Worm (Caenorhabditis elegans): ENCODE data around the gene cid-1.

DNA sequence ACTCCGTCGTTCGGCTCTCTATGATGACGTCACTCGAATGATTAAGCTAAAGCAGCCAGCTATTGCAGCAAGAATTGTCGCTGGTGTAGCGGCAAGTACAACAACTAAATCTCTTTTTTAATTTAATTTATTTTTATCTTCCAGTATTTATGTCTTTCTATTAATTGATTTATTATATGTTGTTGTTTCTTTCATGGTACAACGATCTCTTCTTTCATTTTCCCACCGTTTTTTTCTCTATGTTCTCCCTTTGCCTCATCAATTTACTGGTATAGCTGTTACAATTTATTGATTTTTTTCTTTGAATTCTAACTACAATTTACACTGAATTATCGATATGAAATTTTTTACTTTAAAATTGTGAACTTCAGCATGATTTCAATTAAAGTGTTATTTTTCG is 22.0 kb downstream of the cid-1 start, which contains the start of gene moc-6:
- no peak for TF ChIP-seq cog-1 (tag; optimal IDR thresholded peaks at IDR 0.05)
- no peak for TF ChIP-seq klf-2 (GFP tag; conservative IDR thresholded peaks at IDR 0.05)
- no peak for TF ChIP-seq ztf-29 (GFP tag; IDR thresholded peaks at IDR 0.05)
- TF ChIP-seq T22C8.4 (GFP tag; IDR thresholded peaks at IDR 0.05) = 0 out of 2 replicates have a peak, but pooled peaks have one; percentile 23
- no peak for TF ChIP-seq tab-1 (GFP tag; IDR thresholded peaks at IDR 0.05)
- no peak for TF ChIP-seq flt-1 (GFP tag; IDR thresholded peaks at IDR 0.05)
- TF ChIP-seq med-1 (GFP tag; optimal IDR thresholded peaks at IDR 0.05; ENCODE audit: insufficient read depth) = no peak
- no peak for TF ChIP-seq ztf-23 (GFP tag; IDR thresholded peaks at IDR 0.05)
- no peak for TF ChIP-seq ref-1 (GFP tag; conservative IDR thresholded peaks at IDR 0.05)
